Fruit fly (Drosophila melanogaster) whole organism, adult: Measurements from ENCODE around the gene CG44000.

Experiments
- CG14711 ChIP-seq: fragments of 200-800 bp; sonication (Bioruptor generic); optimal IDR thresholded peaks from 2 replicates; lab custom pipeline; 2018; ENCODE audit warnings: missing biosample characterization, mild to moderate bottlenecking, missing genetic modification characterization, moderate library complexity
- CG33017 ChIP-seq: fragments of 200-800 bp; sonication (Bioruptor generic); optimal IDR thresholded peaks from 2 replicates; lab custom pipeline; 2018; ENCODE audit warnings: missing biosample characterization, mild to moderate bottlenecking, missing genetic modification characterization, moderate library complexity
- CG5204 ChIP-seq: fragments of 200-800 bp; sonication (Bioruptor generic); optimal IDR thresholded peaks from 2 replicates; lab custom pipeline; 2016; ENCODE audit warnings: missing biosample characterization, missing genetic modification characterization
- Hr96 ChIP-seq: fragments of 200-800 bp; sonication (Bioruptor generic); optimal IDR thresholded peaks from 2 replicates; lab custom pipeline; 2016; ENCODE audit warnings: missing biosample characterization, missing genetic modification characterization
- Mnt ChIP-seq: fragments of 200-800 bp; sonication (Bioruptor generic); optimal IDR thresholded peaks from 2 replicates; lab custom pipeline; 2016; ENCODE audit warnings: missing biosample characterization, mild to moderate bottlenecking, missing genetic modification characterization
- cic ChIP-seq: fragments of 200-800 bp; sonication (Bioruptor generic); optimal IDR thresholded peaks from 2 replicates; lab custom pipeline; 2017; ENCODE audit warnings: missing biosample characterization, mild to moderate bottlenecking, missing genetic modification characterization, moderate library complexity
- cnc ChIP-seq, 2 experiments: fragments of >200 bp; optimal IDR thresholded peaks; 2 replicates each; lab custom pipeline; 2017
- kay ChIP-seq: fragments of 200-800 bp; sonication (Bioruptor generic); peaks from one replicate; lab custom pipeline; 2016; ENCODE audit warnings: missing biosample characterization, missing genetic modification characterization, borderline replicate concordance
- ovo ChIP-seq: fragments of 200-800 bp; sonication (Bioruptor generic); optimal IDR thresholded peaks from 2 replicates; lab custom pipeline; 2016; ENCODE audit warnings: missing biosample characterization, missing genetic modification characterization
- pad ChIP-seq: fragments of 200-800 bp; sonication (Bioruptor generic); optimal IDR thresholded peaks from 3 replicates; lab custom pipeline; 2017; ENCODE audit warnings: missing biosample characterization, missing genetic modification characterization, mild to moderate bottlenecking, moderate library complexity, missing genetic modification reagents

DNA sequence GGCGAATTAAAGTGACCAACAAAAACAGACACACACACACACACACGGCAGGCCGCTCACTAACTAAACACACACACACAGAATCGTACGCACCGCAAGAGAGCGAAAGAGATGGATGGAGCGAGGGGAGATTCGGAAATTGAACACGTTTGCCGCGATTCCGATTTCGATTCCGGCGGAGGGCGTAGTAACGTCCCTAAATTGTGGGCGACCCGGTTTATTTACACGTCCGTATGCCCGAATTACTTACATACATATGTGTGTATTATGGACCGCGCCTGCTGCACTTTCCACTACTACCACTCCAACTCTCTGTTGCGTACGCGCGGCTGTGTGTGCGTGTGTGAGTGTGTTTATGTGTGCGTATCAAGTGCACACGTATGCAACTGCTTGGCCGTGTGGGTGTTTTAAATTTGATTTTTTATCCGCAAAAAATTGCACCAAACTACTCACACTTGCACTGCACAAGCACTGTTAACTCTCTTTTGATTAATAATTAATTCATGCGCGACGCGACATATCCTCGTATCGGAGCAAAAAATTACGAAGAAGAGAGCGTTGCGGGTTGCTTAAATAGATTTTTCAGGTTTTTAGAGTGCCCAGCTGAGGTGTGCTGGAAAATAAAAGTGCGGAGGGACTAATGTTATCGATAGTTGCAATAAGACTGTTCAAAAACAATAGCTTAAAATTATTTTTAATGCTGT, 50.1 kb downstream of the CG44000 start, which contains the start of gene Pgant5:
- peak; percentile 4 for TF ChIP-seq pad (GFP tag; lab: Kevin White, UChicago)
- no peak for TF ChIP-seq kay (GFP tag; lab: Kevin White, UChicago)
- TF ChIP-seq CG33017 (tag; lab: Kevin White, UChicago), result peak; percentile 57
- TF ChIP-seq Hr96 (GFP tag; lab: Kevin White, UChicago), result peak; percentile 63
- no peak for TF ChIP-seq CG14711 (tag; lab: Kevin White, UChicago)
- no peak for TF ChIP-seq CG5204 (GFP tag; lab: Kevin White, UChicago)
- TF ChIP-seq cic (GFP tag; lab: Kevin White, UChicago), result peak; percentile 55
- TF ChIP-seq ovo (GFP tag; lab: Kevin White, UChicago), result no peak
- peak; percentile 49 for TF ChIP-seq Mnt (GFP tag; lab: Kevin White, UChicago)
- TF ChIP-seq cnc (optimal IDR thresholded peaks at IDR 0.05; lab: Kevin White, UChicago), result no peak
